Worm (Caenorhabditis elegans) whole organism, L4 larva: ENCODE data around the gene dars-1.

ENCODE experiments used
- D1046.2 ChIP-seq: fragments of 200-800 bp; sonication (Bioruptor generic); IDR thresholded peaks from 2 replicates; pipeline ENCODE4 v1.3.6; 2022; ENCODE audit warnings: missing genetic modification characterization, missing compliant biosample characterization
- F37D6.2 ChIP-seq: sonication (generic microtip); optimal IDR thresholded peaks from 2 replicates; lab custom pipeline; 2016; ENCODE audit warnings: mild to moderate bottlenecking, missing genetic modification characterization, missing compliant biosample characterization
- F44E2.7 ChIP-seq: fragments of 200-800 bp; sonication (Bioruptor generic); IDR thresholded peaks from 2 replicates; pipeline ENCODE4 v2.1.2; 2022; ENCODE audit warnings: missing genetic modification characterization, missing compliant biosample characterization
- F49E8.2 ChIP-seq: sonication (generic microtip); optimal IDR thresholded peaks from 2 replicates; lab custom pipeline; 2016; ENCODE audit warnings: missing compliant biosample characterization, mild to moderate bottlenecking, missing genetic modification characterization, borderline replicate concordance
- T20F7.1 ChIP-seq: fragments of 200-800 bp; sonication (Bioruptor generic); optimal IDR thresholded peaks from 2 replicates; lab custom pipeline; 2018; ENCODE audit warnings: mild to moderate bottlenecking, missing genetic modification characterization, missing compliant biosample characterization
- Y105C5A.15 ChIP-seq: fragments of 200-800 bp; sonication (Bioruptor generic); IDR thresholded peaks from 2 replicates; pipeline ENCODE4 v1.3.6; 2022; ENCODE audit warnings: missing genetic modification characterization, missing compliant biosample characterization
- aha-1 ChIP-seq: fragments of 150-350 bp; peaks from one replicate; lab custom pipeline; 2014; ENCODE audit warnings: missing biosample characterization, missing genetic modification characterization
- aly-2 ChIP-seq: sonication (generic microtip); optimal IDR thresholded peaks from 2 replicates; lab custom pipeline; 2018; ENCODE audit warnings: missing biosample characterization, missing genetic modification characterization
- ceh-20 ChIP-seq: fragments of 200-800 bp; sonication (Bioruptor generic); IDR thresholded peaks from 2 replicates; pipeline ENCODE4 v1.3.6; 2022; ENCODE audit warnings: missing genetic modification reagents, missing genetic modification characterization, missing compliant biosample characterization
- ceh-32 ChIP-seq: sonication (generic microtip); optimal IDR thresholded peaks from 2 replicates; lab custom pipeline; 2016; ENCODE audit warnings: mild to moderate bottlenecking, missing genetic modification characterization, missing compliant biosample characterization; ENCODE audit not compliant: poor library complexity
- ceh-44 ChIP-seq: fragments of 200-800 bp; sonication (Bioruptor generic); IDR thresholded peaks from 2 replicates; pipeline ENCODE4 v1.3.6; 2022; ENCODE audit warnings: missing genetic modification reagents, missing genetic modification characterization, missing compliant biosample characterization
- ceh-82 ChIP-seq: sonication (generic microtip); optimal IDR thresholded peaks from 2 replicates; lab custom pipeline; 2017; ENCODE audit warnings: missing biosample characterization, missing genetic modification characterization
- cey-2 ChIP-seq: sonication (generic microtip); optimal IDR thresholded peaks from 3 replicates; lab custom pipeline; 2017; ENCODE audit warnings: missing genetic modification characterization, mild to moderate bottlenecking, missing compliant biosample characterization, antibody characterized with exemption, borderline replicate concordance; ENCODE audit not compliant: insufficient read depth
- daf-16 ChIP-seq, 3 experiments: sonication (generic microtip); optimal IDR thresholded peaks; 2 replicates each; lab custom pipeline; 2016 to 2017; ENCODE audit warnings: missing genetic modification characterization in 3 of 3, missing genetic modification reagents in 3 of 3, mild to moderate bottlenecking in 2 of 3, missing compliant biosample characterization in 2 of 3, missing biosample characterization in 1 of 3, moderate library complexity in 1 of 3
- daf-8 ChIP-seq: fragments of 200-800 bp; sonication (Bioruptor generic); IDR thresholded peaks from 2 replicates; pipeline ENCODE4 v1.3.6; 2022; ENCODE audit warnings: missing genetic modification characterization, missing compliant biosample characterization
- dmd-8 ChIP-seq: fragments of 200-800 bp; sonication (Bioruptor generic); IDR thresholded peaks from 2 replicates; pipeline ENCODE4 v1.3.6; 2022; ENCODE audit warnings: missing genetic modification characterization, missing compliant biosample characterization
- dmd-9 ChIP-seq: fragments of 200-800 bp; sonication (Bioruptor generic); IDR thresholded peaks from 2 replicates; pipeline ENCODE4 v1.3.6; 2022; ENCODE audit warnings: missing genetic modification reagents, missing genetic modification characterization, missing compliant biosample characterization
- duxl-1 ChIP-seq: sonication (generic microtip); optimal IDR thresholded peaks from 2 replicates; lab custom pipeline; 2016; ENCODE audit warnings: mild to moderate bottlenecking, missing genetic modification characterization, moderate library complexity, missing compliant biosample characterization; ENCODE audit not compliant: poor library complexity
- dve-1 ChIP-seq: sonication (generic microtip); optimal IDR thresholded peaks from 2 replicates; lab custom pipeline; 2017; ENCODE audit warnings: antibody characterized with exemption, mild to moderate bottlenecking, missing genetic modification characterization, missing compliant biosample characterization; ENCODE audit not compliant: insufficient read depth
- egl-43 ChIP-seq: fragments of 200-800 bp; sonication (Bioruptor generic); IDR thresholded peaks from 2 replicates; pipeline ENCODE4 v1.3.6; 2022; ENCODE audit warnings: missing genetic modification reagents, missing genetic modification characterization, missing compliant biosample characterization
- fos-1 ChIP-seq: fragments of 150-350 bp; optimal IDR thresholded peaks from 2 replicates; lab custom pipeline; 2014; ENCODE audit warnings: missing biosample characterization, missing genetic modification characterization
- gei-8 ChIP-seq: fragments of 200-800 bp; sonication (Bioruptor generic); optimal IDR thresholded peaks from 2 replicates; lab custom pipeline; 2018; ENCODE audit warnings: mild to moderate bottlenecking, missing genetic modification characterization, missing compliant biosample characterization
- hlh-30 ChIP-seq: sonication (generic microtip); optimal IDR thresholded peaks from 2 replicates; lab custom pipeline; 2017; ENCODE audit warnings: antibody characterized with exemption, mild to moderate bottlenecking, missing genetic modification characterization, missing compliant biosample characterization; ENCODE audit not compliant: insufficient read depth
- lim-7 ChIP-seq: fragments of 200-800 bp; sonication (Bioruptor generic); IDR thresholded peaks from 2 replicates; pipeline ENCODE4 v1.3.6; 2022; ENCODE audit warnings: missing genetic modification characterization, missing compliant biosample characterization
- lin-29 ChIP-seq: fragments of 200-800 bp; sonication (Bioruptor generic); IDR thresholded peaks from 2 replicates; pipeline ENCODE4 v1.3.6; 2022; ENCODE audit warnings: missing genetic modification reagents, missing genetic modification characterization, missing compliant biosample characterization
- lin-39 ChIP-seq: fragments of 150-350 bp; optimal IDR thresholded peaks from 2 replicates; lab custom pipeline; 2014; ENCODE audit warnings: missing biosample characterization, missing genetic modification reagents, missing genetic modification characterization
- mdl-1 ChIP-seq, 2 experiments: fragments of 150-350 bp in 1 of 2; sonication (generic microtip) in 1 of 2; optimal IDR thresholded peaks; 2 replicates each; lab custom pipeline; 2014 to 2017; ENCODE audit warnings: missing biosample characterization in 2 of 2, missing genetic modification characterization in 2 of 2
- mxl-3 ChIP-seq: fragments of 200-800 bp; sonication (Bioruptor generic); optimal IDR thresholded peaks from 2 replicates; lab custom pipeline; 2018; ENCODE audit warnings: mild to moderate bottlenecking, missing genetic modification characterization, missing compliant biosample characterization
- nhr-25 ChIP-seq: sonication (generic microtip); optimal IDR thresholded peaks from 2 replicates; lab custom pipeline; 2017; ENCODE audit warnings: missing genetic modification characterization, mild to moderate bottlenecking, missing compliant biosample characterization, antibody characterized with exemption, moderate library complexity, borderline replicate concordance; ENCODE audit not compliant: insufficient read depth
- nhr-42 ChIP-seq: fragments of 200-800 bp; sonication (Bioruptor generic); IDR thresholded peaks from 2 replicates; pipeline ENCODE4 v1.3.6; 2022; ENCODE audit warnings: missing genetic modification characterization, missing compliant biosample characterization
- php-3 ChIP-seq: fragments of 200-800 bp; sonication (Bioruptor generic); IDR thresholded peaks from 2 replicates; pipeline ENCODE4 v1.3.6; 2022; ENCODE audit warnings: missing genetic modification reagents, missing genetic modification characterization, missing compliant biosample characterization
- saeg-2 ChIP-seq: fragments of 200-800 bp; sonication (Bioruptor generic); IDR thresholded peaks from 2 replicates; pipeline ENCODE4 v1.3.6; 2022; ENCODE audit warnings: missing genetic modification reagents, missing genetic modification characterization, missing compliant biosample characterization
- sdz-12 ChIP-seq: fragments of 200-800 bp; sonication (Bioruptor generic); optimal IDR thresholded peaks from 2 replicates; lab custom pipeline; 2018; ENCODE audit warnings: mild to moderate bottlenecking, missing genetic modification characterization, missing compliant biosample characterization
- spr-1 ChIP-seq: sonication (generic microtip); optimal IDR thresholded peaks from 2 replicates; lab custom pipeline; 2016; ENCODE audit warnings: mild to moderate bottlenecking, missing genetic modification characterization, missing compliant biosample characterization
- spr-3 ChIP-seq: fragments of 200-800 bp; sonication (Bioruptor generic); optimal IDR thresholded peaks from 2 replicates; lab custom pipeline; 2018; ENCODE audit warnings: mild to moderate bottlenecking, missing genetic modification characterization, missing compliant biosample characterization
- unc-39 ChIP-seq: sonication (generic microtip); optimal IDR thresholded peaks from 2 replicates; lab custom pipeline; 2017; ENCODE audit warnings: missing biosample characterization, missing genetic modification characterization
- unc-62 ChIP-seq, 3 experiments: fragments of 150-350 bp in 1 of 3; sonication (generic microtip); optimal IDR thresholded peaks in 2 of 3; peaks in 1 of 3; 1 replicate in 1 of 3; 2 replicates in 2 of 3; lab custom pipeline; 2014 to 2017; ENCODE audit warnings: missing biosample characterization in 3 of 3, missing genetic modification characterization in 3 of 3, missing genetic modification reagents in 3 of 3, missing genotype in 1 of 3
- vab-7 ChIP-seq: fragments of 200-800 bp; sonication (Bioruptor generic); IDR thresholded peaks from 2 replicates; pipeline ENCODE4 v1.3.6; 2022; ENCODE audit warnings: missing genetic modification reagents, missing genetic modification characterization, missing compliant biosample characterization
- ztf-11 ChIP-seq: fragments of 150-350 bp; optimal IDR thresholded peaks from 2 replicates; lab custom pipeline; 2014; ENCODE audit warnings: missing biosample characterization, missing genetic modification characterization
- ztf-7 ChIP-seq: fragments of 150-350 bp; optimal IDR thresholded peaks from 2 replicates; lab custom pipeline; 2014; ENCODE audit warnings: missing biosample characterization, missing genetic modification characterization

The dars-1 gene

ce11 chrIII:9521410-9522090 lies 30.5 kb upstream of the dars-1 start, which contains the start of the genes clu-1 and prp-40 (continued):
- TF ChIP-seq F49E8.2 (tag; lab: Kevin White, UChicago), result peak; percentile 24
- TF ChIP-seq F44E2.7, result no peak
- peak; percentile 52; the same call in 1 of the 2 replicates for TF ChIP-seq ceh-20 (GFP tag; lab: Robert Waterston, UW)
- no peak for TF ChIP-seq lin-39
- TF ChIP-seq F37D6.2 (tag; lab: Kevin White, UChicago), result peak; percentile 51
- TF ChIP-seq saeg-2, result no peak
- TF ChIP-seq fos-1 (tag; lab: Kevin White, UChicago), result no peak
- peak; percentile 86 for TF ChIP-seq ztf-7 (tag; lab: Kevin White, UChicago)
- TF ChIP-seq mxl-3 (GFP tag; lab: Kevin White, UChicago), result peak; percentile 35
- TF ChIP-seq egl-43 (GFP tag; lab: Robert Waterston, UW), result peak; percentile 28; the same call in 1 of the 2 replicates
- TF ChIP-seq mdl-1 (tag; optimal IDR thresholded peaks at IDR 0.05; lab: Kevin White, UChicago), result peak in 1 of 2 experiments; percentile 37
- TF ChIP-seq lim-7 (GFP tag; lab: Robert Waterston, UW), result no peak
- 0 out of 2 replicates have a peak, but pooled peaks have one; percentile 12 for TF ChIP-seq lin-29 (GFP tag; lab: Robert Waterston, UW)
- no peak for TF ChIP-seq unc-39 (tag; lab: Kevin White, UChicago)
- TF ChIP-seq spr-1 (tag; lab: Kevin White, UChicago), result peak; percentile 62
- TF ChIP-seq aha-1 (tag; lab: Kevin White, UChicago), result peak; percentile 98
- TF ChIP-seq aly-2 (tag; lab: Kevin White, UChicago), result no peak
- TF ChIP-seq nhr-25 (tag; lab: Kevin White, UChicago), result peak; percentile 49
- no peak for TF ChIP-seq php-3 (GFP tag; lab: Robert Waterston, UW)
- peak; percentile 79; the same call in 1 of the 2 replicates for TF ChIP-seq nhr-42
- no peak for TF ChIP-seq cey-2
- no peak for TF ChIP-seq dmd-8 (GFP tag; lab: Robert Waterston, UW)
- TF ChIP-seq duxl-1, result peak; percentile 72
- no peak for TF ChIP-seq T20F7.1 (GFP tag; lab: Kevin White, UChicago)
- TF ChIP-seq vab-7 (GFP tag; lab: Robert Waterston, UW), result peak; percentile 43; the same call in 1 of the 2 replicates
- no peak for TF ChIP-seq daf-8 (GFP tag; lab: Robert Waterston, UW)
- TF ChIP-seq dve-1 (tag; lab: Kevin White, UChicago), result peak; percentile 90
- peak; percentile 27 for TF ChIP-seq spr-3 (GFP tag; lab: Kevin White, UChicago)
- TF ChIP-seq ceh-44, result 0 out of 2 replicates have a peak, but pooled peaks have one; percentile 41
- peak; percentile 76 for TF ChIP-seq hlh-30 (tag; lab: Kevin White, UChicago)
- TF ChIP-seq Y105C5A.15 (GFP tag; lab: Robert Waterston, UW), result no peak
- no peak for TF ChIP-seq dmd-9
- TF ChIP-seq ceh-82 (tag; lab: Kevin White, UChicago), result no peak
- no peak for TF ChIP-seq ztf-11 (tag; lab: Kevin White, UChicago)
- TF ChIP-seq unc-62 (GFP tag; optimal IDR thresholded peaks at IDR 0.05 in 1 of 2; lab: Kevin White, UChicago), result peak in 1 of 2 experiments; percentile 99
- no peak for TF ChIP-seq unc-62 (tag; optimal IDR thresholded peaks at IDR 0.05; lab: Kevin White, UChicago)
- TF ChIP-seq ceh-32 (tag; lab: Kevin White, UChicago), result no peak
- no peak for TF ChIP-seq gei-8 (GFP tag; lab: Kevin White, UChicago)
- no peak for TF ChIP-seq sdz-12

ce11 chrIII:9516148-9516547 lies 25.1 kb upstream of the dars-1 start, which contains the start of gene F55H2.7:
TSS of gene F55H2.7 (minus strand) at chrIII:9516248.
- TF ChIP-seq D1046.2 (no peak), daf-16 (GFP tag; optimal IDR thresholded peaks at IDR 0.05; lab: Kevin White, UChicago) (no peak), daf-16 (tag; optimal IDR thresholded peaks at IDR 0.05; lab: Kevin White, UChicago) (peak; percentile 5), ztf-7 (tag; lab: Kevin White, UChicago) (no peak)
